Fruit fly (Drosophila melanogaster) whole organism, embryonic: ENCODE results near the gene Glut4EF.

ENCODE experiments used
- Ada2b ChIP-seq: fragments of 200-800 bp; sonication (Bioruptor generic); IDR thresholded peaks from 2 replicates; pipeline ENCODE4 v1.3.6; 2022; ENCODE audit warnings: missing biosample characterization, missing genetic modification characterization
- Adf1 ChIP-seq: fragments of 200-800 bp; sonication (Bioruptor generic); IDR thresholded peaks from 2 replicates; pipeline ENCODE4 v1.3.6; 2022; ENCODE audit warnings: missing biosample characterization, missing genetic modification characterization
- Asciz ChIP-seq: fragments of 200-800 bp; sonication (Bioruptor generic); optimal IDR thresholded peaks from 2 replicates; lab custom pipeline; 2017; ENCODE audit warnings: missing biosample characterization, mild to moderate bottlenecking, missing genetic modification characterization, missing genetic modification reagents
- Awh ChIP-seq: fragments of 200-800 bp; sonication (Bioruptor generic); IDR thresholded peaks from 2 replicates; pipeline ENCODE4, ENCODE4 v1.3.6; 2022; ENCODE audit warnings: missing biosample characterization, missing genetic modification characterization
- CG1024 ChIP-seq: fragments of 200-800 bp; sonication (Bioruptor generic); IDR thresholded peaks from 2 replicates; pipeline ENCODE4 v1.3.6; 2022; ENCODE audit warnings: missing biosample characterization, missing genetic modification characterization
- CG10543 ChIP-seq: fragments of 200-800 bp; sonication (Bioruptor generic); optimal IDR thresholded peaks from 3 replicates; lab custom pipeline; 2017; ENCODE audit warnings: missing biosample characterization, mild to moderate bottlenecking, missing genetic modification characterization, moderate library complexity
- CG11696 ChIP-seq: fragments of 200-800 bp; sonication (Bioruptor generic); IDR thresholded peaks from 2 replicates; pipeline ENCODE4 v1.3.6; 2022; ENCODE audit warnings: missing biosample characterization, missing genetic modification characterization
- CG12769 ChIP-seq: fragments of 200-800 bp; sonication (Bioruptor generic); optimal IDR thresholded peaks from 2 replicates; lab custom pipeline; 2019; ENCODE audit warnings: missing biosample characterization, mild to moderate bottlenecking, missing genetic modification characterization, moderate library complexity
- CG13624 ChIP-seq: fragments of 200-800 bp; sonication (Bioruptor generic); optimal IDR thresholded peaks from 2 replicates; lab custom pipeline; 2016; ENCODE audit warnings: missing biosample characterization, missing genetic modification characterization
- CG16813 ChIP-seq: fragments of 200-800 bp; sonication (Bioruptor generic); IDR thresholded peaks from 3 replicates; pipeline ENCODE4 v1.3.6; 2022; ENCODE audit warnings: missing biosample characterization, missing genetic modification characterization; ENCODE audit not compliant: partially characterized antibody
- CG18011 ChIP-seq: fragments of 200-800 bp; sonication (Bioruptor generic); optimal IDR thresholded peaks from 2 replicates; lab custom pipeline; 2017; ENCODE audit warnings: missing biosample characterization, missing genetic modification characterization, mild to moderate bottlenecking, moderate library complexity, missing genotype
- CG18619 ChIP-seq: fragments of 200-800 bp; sonication (Bioruptor generic); optimal IDR thresholded peaks from 3 replicates; lab custom pipeline; 2017; ENCODE audit warnings: missing biosample characterization, mild to moderate bottlenecking, missing genetic modification characterization
- CG2120 ChIP-seq: fragments of 200-800 bp; sonication (Bioruptor generic); optimal IDR thresholded peaks from 3 replicates; lab custom pipeline; 2016; ENCODE audit warnings: missing biosample characterization, missing genetic modification characterization
- CG2678 ChIP-seq: fragments of 200-800 bp; sonication (Bioruptor generic); optimal IDR thresholded peaks from 3 replicates; lab custom pipeline; 2019; ENCODE audit warnings: missing biosample characterization, mild to moderate bottlenecking, missing genetic modification characterization, moderate library complexity
- CG2875 ChIP-seq: fragments of 200-800 bp; sonication (Bioruptor generic); optimal IDR thresholded peaks from 2 replicates; lab custom pipeline; 2017; ENCODE audit warnings: missing biosample characterization, mild to moderate bottlenecking, missing genetic modification characterization, missing genetic modification reagents
- CG34376 ChIP-seq: fragments of 200-800 bp; sonication (Bioruptor generic); optimal IDR thresholded peaks from 2 replicates; lab custom pipeline; 2018; ENCODE audit warnings: missing biosample characterization, mild to moderate bottlenecking, missing genetic modification characterization
- CG34422 ChIP-seq: fragments of 200-800 bp; sonication (Bioruptor generic); IDR thresholded peaks from 3 replicates; pipeline ENCODE4 v1.3.6; 2022; ENCODE audit warnings: missing biosample characterization, missing genetic modification characterization
- CG6683 ChIP-seq: fragments of 200-800 bp; sonication (Bioruptor generic); optimal IDR thresholded peaks from 2 replicates; lab custom pipeline; 2017; ENCODE audit warnings: missing biosample characterization, mild to moderate bottlenecking, missing genetic modification characterization, missing genetic modification reagents
- CG6765 ChIP-seq: fragments of 200-800 bp; sonication (Bioruptor generic); optimal IDR thresholded peaks from 3 replicates; lab custom pipeline; 2017; ENCODE audit warnings: missing biosample characterization, mild to moderate bottlenecking, missing genetic modification characterization
- CrebB ChIP-seq: fragments of 200-800 bp; sonication (Bioruptor generic); optimal IDR thresholded peaks from 3 replicates; lab custom pipeline; 2018; ENCODE audit warnings: missing biosample characterization, mild to moderate bottlenecking, missing genetic modification characterization
- Drgx ChIP-seq: fragments of 200-800 bp; sonication (Bioruptor generic); IDR thresholded peaks from 2 replicates; pipeline ENCODE4 v1.3.6; 2022; ENCODE audit warnings: missing biosample characterization, missing genetic modification characterization
- Gug ChIP-seq: fragments of 200-800 bp; sonication (Bioruptor generic); IDR thresholded peaks from 4 replicates; pipeline ENCODE4 v1.3.6; 2022; ENCODE audit warnings: missing biosample characterization, missing genetic modification characterization
- HmgZ ChIP-seq: fragments of 200-800 bp; sonication (Bioruptor generic); optimal IDR thresholded peaks from 2 replicates; lab custom pipeline; 2018; ENCODE audit warnings: missing biosample characterization, mild to moderate bottlenecking, missing genetic modification characterization
- Hr78 ChIP-seq, 2 experiments: fragments of 200-800 bp in 1 of 2; fragments of >200 bp in 1 of 2; sonication (Bioruptor generic) in 1 of 2; optimal IDR thresholded peaks; 2 replicates each; lab custom pipeline; 2017 to 2019; ENCODE audit warnings: missing biosample characterization in 2 of 2, missing genetic modification characterization in 2 of 2, mild to moderate bottlenecking in 1 of 2, moderate library complexity in 1 of 2
- Lim3 ChIP-seq: fragments of 200-800 bp; sonication (Bioruptor generic); IDR thresholded peaks from 2 replicates; pipeline ENCODE4 v1.3.6; 2022; ENCODE audit warnings: missing biosample characterization, missing genetic modification characterization
- Mad ChIP-seq: fragments of 200-800 bp; sonication (Bioruptor generic); optimal IDR thresholded peaks from 2 replicates; lab custom pipeline; 2016; ENCODE audit warnings: missing biosample characterization, missing genetic modification characterization
- Pdp1 ChIP-seq, 2 experiments: fragments of 200-800 bp; sonication (Bioruptor generic); optimal IDR thresholded peaks; 3 replicates each; lab custom pipeline; 2016; ENCODE audit warnings: missing biosample characterization in 2 of 2, missing genetic modification characterization in 2 of 2, mild to moderate bottlenecking in 1 of 2, moderate library complexity in 1 of 2
- abd-A ChIP-seq: fragments of 200-800 bp; sonication (Bioruptor generic); optimal IDR thresholded peaks from 3 replicates; lab custom pipeline; 2019; ENCODE audit warnings: missing biosample characterization, mild to moderate bottlenecking, missing genetic modification characterization, moderate library complexity
- ase ChIP-seq: fragments of 200-800 bp; sonication (Bioruptor generic); IDR thresholded peaks from 3 replicates; pipeline ENCODE4 v1.3.6; 2022; ENCODE audit warnings: missing biosample characterization, missing genetic modification characterization
- bbx ChIP-seq: fragments of 200-800 bp; sonication (Bioruptor generic); IDR thresholded peaks from 2 replicates; pipeline ENCODE4 v1.3.6; 2022; ENCODE audit warnings: missing biosample characterization, missing genetic modification characterization; ENCODE audit not compliant: partially characterized antibody
- chinmo ChIP-seq: fragments of 200-800 bp; sonication (Bioruptor generic); IDR thresholded peaks from 4 replicates; pipeline ENCODE4 v1.3.6; 2022; ENCODE audit warnings: missing biosample characterization, missing genetic modification characterization; ENCODE audit not compliant: partially characterized antibody
- crol ChIP-seq: fragments of 200-800 bp; sonication (Bioruptor generic); IDR thresholded peaks from 2 replicates; pipeline ENCODE4 v1.3.6; 2022; ENCODE audit warnings: missing biosample characterization, missing genetic modification characterization
- crp ChIP-seq, 2 experiments: fragments of 200-800 bp; sonication (Bioruptor generic); optimal IDR thresholded peaks; 2 replicates in 1 of 2; 3 replicates in 1 of 2; lab custom pipeline; 2017; ENCODE audit warnings: missing biosample characterization in 2 of 2, missing genetic modification characterization in 2 of 2, mild to moderate bottlenecking in 1 of 2, moderate library complexity in 1 of 2
- cwo ChIP-seq: fragments of 200-800 bp; sonication (Bioruptor generic); optimal IDR thresholded peaks from 3 replicates; lab custom pipeline; 2017; ENCODE audit warnings: missing biosample characterization, missing genetic modification characterization, mild to moderate bottlenecking, moderate library complexity, missing genetic modification reagents
- danr ChIP-seq: fragments of 200-800 bp; sonication (Bioruptor generic); IDR thresholded peaks from 2 replicates; pipeline ENCODE4 v1.3.6; 2022; ENCODE audit warnings: missing biosample characterization, missing genetic modification characterization
- exex ChIP-seq: fragments of 200-800 bp; sonication (Bioruptor generic); optimal IDR thresholded peaks from 4 replicates; lab custom pipeline; 2018; ENCODE audit warnings: missing biosample characterization, mild to moderate bottlenecking, missing genetic modification characterization, moderate library complexity
- ftz-f1 ChIP-seq: fragments of 200-800 bp; sonication (Bioruptor generic); optimal IDR thresholded peaks from 2 replicates; lab custom pipeline; 2016; ENCODE audit warnings: missing biosample characterization, missing genetic modification characterization
- kay ChIP-seq: fragments of 200-800 bp; sonication (Bioruptor generic); optimal IDR thresholded peaks from 2 replicates; lab custom pipeline; 2016; ENCODE audit warnings: missing biosample characterization, missing genetic modification characterization
- pho ChIP-seq: fragments of 200-800 bp; sonication (Bioruptor generic); optimal IDR thresholded peaks from 2 replicates; lab custom pipeline; 2016; ENCODE audit warnings: missing biosample characterization, missing genetic modification characterization
- pros ChIP-seq: fragments of 200-800 bp; sonication (Bioruptor generic); optimal IDR thresholded peaks from 3 replicates; lab custom pipeline; 2019; ENCODE audit warnings: missing biosample characterization, mild to moderate bottlenecking, missing genetic modification characterization, moderate library complexity
- rib ChIP-seq: fragments of 200-800 bp; sonication (Bioruptor generic); IDR thresholded peaks from 2 replicates; pipeline ENCODE4 v1.3.6; 2022; ENCODE audit warnings: missing biosample characterization, missing genetic modification characterization
- sd ChIP-seq: fragments of 200-800 bp; sonication (Bioruptor generic); optimal IDR thresholded peaks from 3 replicates; lab custom pipeline; 2018; ENCODE audit warnings: missing biosample characterization, mild to moderate bottlenecking, missing genetic modification characterization, moderate library complexity
- sens ChIP-seq: fragments of 200-800 bp; sonication (Bioruptor generic); peaks from one replicate; lab custom pipeline; 2016; ENCODE audit warnings: missing biosample characterization, missing genetic modification characterization

Glut4EF gene

dm6 chr3R:9944379-9945056, 70.0 kb downstream of the Glut4EF start (continued):
- TF ChIP-seq CG6765: peak; percentile 37
- peak; percentile 85 for TF ChIP-seq sd (tag; lab: Kevin White, UChicago)
- peak; percentile 72 for TF ChIP-seq exex (tag; lab: Kevin White, UChicago)
- no peak for TF ChIP-seq CG6683 (GFP tag; lab: Kevin White, UChicago)
- TF ChIP-seq rib (GFP tag; lab: Robert Waterston, UW): no peak
- peak; percentile 8 for TF ChIP-seq CG18619
- no peak for TF ChIP-seq CG2875
- TF ChIP-seq Mad: no peak
- TF ChIP-seq CG18011 (GFP tag; lab: Kevin White, UChicago): peak; percentile 32
- peak; percentile 55; the same call in 1 of the 2 replicates for TF ChIP-seq Adf1 (GFP tag; lab: Robert Waterston, UW)
- peak; percentile 44 for TF ChIP-seq CG2678
- TF ChIP-seq danr: no peak
- peak; percentile 59 for TF ChIP-seq sens (GFP tag; lab: Kevin White, UChicago)
- no peak for TF ChIP-seq kay (GFP tag; lab: Kevin White, UChicago)
- TF ChIP-seq CG2120 (GFP tag; lab: Kevin White, UChicago): peak; percentile 47
- TF ChIP-seq Asciz (GFP tag; lab: Kevin White, UChicago): no peak
- TF ChIP-seq ftz-f1: peak; percentile 88
- no peak for TF ChIP-seq bbx (GFP tag; lab: Robert Waterston, UW)
- peak; percentile 3; the same call in 1 of the 3 replicates for TF ChIP-seq CG34422 (GFP tag; lab: Robert Waterston, UW)
- no peak for TF ChIP-seq crp (GFP tag; optimal IDR thresholded peaks at IDR 0.05; lab: Kevin White, UChicago)
- peak; percentile 78 for TF ChIP-seq CG10543 (GFP tag; lab: Kevin White, UChicago)
- TF ChIP-seq CG12769 (tag; lab: Kevin White, UChicago): peak; percentile 63
- TF ChIP-seq CG13624 (GFP tag; lab: Kevin White, UChicago): peak; percentile 23
- TF ChIP-seq abd-A: peak; percentile 66
- peak in 1 of 2 experiments; percentile 96 for TF ChIP-seq Pdp1 (GFP tag; optimal IDR thresholded peaks at IDR 0.05; lab: Kevin White, UChicago)
- peak; percentile 76 for TF ChIP-seq CG34376 (GFP tag; lab: Kevin White, UChicago)
- TF ChIP-seq HmgZ (tag; lab: Kevin White, UChicago): peak; percentile 50
- TF ChIP-seq cwo (GFP tag; lab: Kevin White, UChicago): peak; percentile 83
- TF ChIP-seq Lim3 (GFP tag; lab: Robert Waterston, UW): no peak
- no peak for TF ChIP-seq pros (GFP tag; lab: Kevin White, UChicago)
- peak; percentile 10 for TF ChIP-seq pho (GFP tag; lab: Kevin White, UChicago)
- no peak for TF ChIP-seq CG16813 (GFP tag; lab: Robert Waterston, UW)
- no peak for TF ChIP-seq Ada2b

- no peak for TF ChIP-seq CrebB (tag; lab: Kevin White, UChicago)
- TF ChIP-seq CG11696: 0 out of 2 replicates have a peak, but pooled peaks have one; percentile 27
- peak; percentile 86 for TF ChIP-seq crol (GFP tag; lab: Robert Waterston, UW)
- peak; percentile 48; the same call in 1 of the 2 replicates for TF ChIP-seq Awh
- TF ChIP-seq Gug (GFP tag; lab: Robert Waterston, UW): no peak
- TF ChIP-seq chinmo (GFP tag; lab: Robert Waterston, UW): 0 out of 4 replicates have a peak, but pooled peaks have one; percentile 64
- TF ChIP-seq ase (GFP tag; lab: Robert Waterston, UW): no peak
- TF ChIP-seq Drgx (GFP tag; lab: Robert Waterston, UW): 0 out of 2 replicates have a peak, but pooled peaks have one; percentile 16
- 0 out of 2 replicates have a peak, but pooled peaks have one; percentile 4 for TF ChIP-seq CG1024 (GFP tag; lab: Robert Waterston, UW)
- no peak for TF ChIP-seq Hr78 (GFP tag; optimal IDR thresholded peaks at IDR 0.05; lab: Kevin White, UChicago)
Measured at dm6 chr3R:9946493-9946892, 72.0 kb downstream of the Glut4EF start.
